Fruit fly (Drosophila melanogaster): ENCODE results near the gene CG18545.

The CG18545 gene

dm6 chr3R:10350741-10351629 is 10.2 kb downstream of the CG18545 start:
- TF ChIP-seq eg (GFP tag; IDR thresholded peaks at IDR 0.05) (no peak), fd85E (GFP tag; optimal IDR thresholded peaks at IDR 0.05) (peak; percentile 12), CG8632 (GFP tag; optimal IDR thresholded peaks at IDR 0.05) (peak; percentile 74), ss (GFP tag; optimal IDR thresholded peaks at IDR 0.05) (no peak), CG4318 (GFP tag; optimal IDR thresholded peaks at IDR 0.05) (peak; percentile 74), fd59A (GFP tag; optimal IDR thresholded peaks at IDR 0.05) (peak; percentile 62), CG16779 (tag; optimal IDR thresholded peaks at IDR 0.05) (no peak), CG3919 (GFP tag; optimal IDR thresholded peaks at IDR 0.05) (peak; percentile 81), net (GFP tag; optimal IDR thresholded peaks at IDR 0.05) (peak; percentile 81), fkh (GFP tag; optimal IDR thresholded peaks at IDR 0.05) (peak; percentile 100), svp (GFP tag) (peak; percentile 90), Eip78C (GFP tag) (peak; percentile 96), achi (GFP tag; optimal IDR thresholded peaks at IDR 0.05) (peak; percentile 79), Sox15 (GFP tag; optimal IDR thresholded peaks at IDR 0.05) (peak; percentile 79), pdm3 (GFP tag; optimal IDR thresholded peaks at IDR 0.05) (peak; percentile 85), CG1621 (tag; optimal IDR thresholded peaks at IDR 0.05) (peak; percentile 23), Ets21C (GFP tag; optimal IDR thresholded peaks at IDR 0.05) (peak; percentile 72), cyc (GFP tag; optimal IDR thresholded peaks at IDR 0.05) (peak; percentile 82), Gug (GFP tag; IDR thresholded peaks at IDR 0.05) (no peak), CG31627 (GFP tag; optimal IDR thresholded peaks at IDR 0.05) (peak; percentile 89), CG15336 (GFP tag; IDR thresholded peaks at IDR 0.05) (no peak), Sox102F (GFP tag; optimal IDR thresholded peaks at IDR 0.05) (peak; percentile 78), OdsH (GFP tag; optimal IDR thresholded peaks at IDR 0.05) (peak; percentile 86), CG3032 (tag; optimal IDR thresholded peaks at IDR 0.05) (peak; percentile 72), Sox14 (GFP tag; optimal IDR thresholded peaks at IDR 0.05) (peak; percentile 81), CG7368 (GFP tag; optimal IDR thresholded peaks at IDR 0.05) (peak; percentile 62), Smox (GFP tag; optimal IDR thresholded peaks at IDR 0.05) (peak; percentile 84), esn (GFP tag; optimal IDR thresholded peaks at IDR 0.05) (peak; percentile 91), Ets96B (tag; optimal IDR thresholded peaks at IDR 0.05) (peak; percentile 63), Blimp-1 (GFP tag; optimal IDR thresholded peaks at IDR 0.05) (peak; percentile 97), CG6854 (GFP tag; optimal IDR thresholded peaks at IDR 0.05) (no peak), CG6276 (GFP tag; optimal IDR thresholded peaks at IDR 0.05) (peak; percentile 79), salr (GFP tag; optimal IDR thresholded peaks at IDR 0.05) (peak; percentile 43 to 76), CG6808 (GFP tag; optimal IDR thresholded peaks at IDR 0.05) (no peak), dac (GFP tag; optimal IDR thresholded peaks at IDR 0.05) (peak; percentile 52), vri (GFP tag; optimal IDR thresholded peaks at IDR 0.05) (peak; percentile 73), CG8319 (GFP tag; optimal IDR thresholded peaks at IDR 0.05) (peak; percentile 61), CG11294 (GFP tag; IDR thresholded peaks at IDR 0.05) (no peak), Hr4 (GFP tag; optimal IDR thresholded peaks at IDR 0.05) (peak; percentile 90), Hr38 (GFP tag; optimal IDR thresholded peaks at IDR 0.05) (no peak), Hr39 (GFP tag; optimal IDR thresholded peaks at IDR 0.05) (peak; percentile 89), CG9139 (GFP tag; optimal IDR thresholded peaks at IDR 0.05) (no peak), CG6163 (GFP tag; IDR thresholded peaks at IDR 0.05) (no peak), lz (GFP tag; optimal IDR thresholded peaks at IDR 0.05) (peak; percentile 87), CG32006 (GFP tag; optimal IDR thresholded peaks at IDR 0.05) (peak; percentile 89), dsx (GFP tag; optimal IDR thresholded peaks at IDR 0.05; ENCODE audit: poor library complexity, severe bottlenecking) (peak; percentile 43), CG10669 (GFP tag; optimal IDR thresholded peaks at IDR 0.05) (peak; percentile 53), CG6792 (GFP tag; optimal IDR thresholded peaks at IDR 0.05) (peak; percentile 70), Eip93F (GFP tag; optimal IDR thresholded peaks at IDR 0.05) (peak; percentile 76), CG8119 (GFP tag; IDR thresholded peaks at IDR 0.05) (no peak)

Data from whole organism, prepupa.